Worm (Caenorhabditis elegans) whole organism, dauer: ENCODE measurements around the gene pbs-1.

Experiments used
- unc-62 ChIP-seq: sonication (generic microtip); optimal IDR thresholded peaks from 2 replicates; lab custom pipeline; 2017; ENCODE audit warnings: missing biosample characterization, missing genetic modification reagents, missing genetic modification characterization

The pbs-1 gene

ce11 chrIV:1709695-1710315, at the start of gene pbs-1, which contains the start of gene K08D12.3:
Gene pbs-1 (minus strand): TSS chrIV:1709745.
Gene K08D12.3 (plus strand): TSS chrIV:1710265.
- no peak for TF ChIP-seq unc-62

ce11 chrIV:1758595-1758994, 49.0 kb upstream of the pbs-1 start:
- no peak for TF ChIP-seq unc-62

ce11 chrIV:1753481-1753880, 43.9 kb upstream of the pbs-1 start, which contains the start of gene Y41D4A.3:
Gene Y41D4A.3 (plus strand): TSS chrIV:1753781.
- TF ChIP-seq unc-62: no peak

- no peak for TF ChIP-seq unc-62
These were observed 42.9 kb upstream of the pbs-1 start for ce11 chrIV:1752480-1752879.

- TF ChIP-seq unc-62: no peak
These were observed 41.7 kb upstream of the pbs-1 start for ce11 chrIV:1751243-1751642.

- no peak for TF ChIP-seq unc-62
These were observed 36.0 kb upstream of the pbs-1 start, which contains the start of the genes Y41D4A.6 and Y41D4A.4 for ce11 chrIV:1745453-1746051. Gene Y41D4A.6 (minus strand): TSS chrIV:1745503. Gene Y41D4A.4 (plus strand): TSS chrIV:1746001.

ce11 chrIV:1740105-1741023, 30.8 kb upstream of the pbs-1 start, which contains the start of gene ptpn-22:
Gene ptpn-22 (minus strand): TSS chrIV:1740262.
- TF ChIP-seq unc-62: no peak

ce11 chrIV:1739366-1740104, 30.0 kb upstream of the pbs-1 start:
- TF ChIP-seq unc-62: no peak

- no peak for TF ChIP-seq unc-62
These were observed 29.3 kb upstream of the pbs-1 start for ce11 chrIV:1738892-1739291.

ce11 chrIV:1738324-1738730, 28.8 kb upstream of the pbs-1 start:
- TF ChIP-seq unc-62: no peak

ce11 chrIV:1727538-1728072, 18.1 kb upstream of the pbs-1 start:
- TF ChIP-seq unc-62: no peak

- TF ChIP-seq unc-62: no peak
These were observed 16.3 kb upstream of the pbs-1 start, which contains the start of gene K08D12.8 for ce11 chrIV:1725888-1726287. Gene K08D12.8 (plus strand): TSS chrIV:1726188.

- no peak for TF ChIP-seq unc-62
These were observed 14.7 kb upstream of the pbs-1 start, which contains the start of gene epic-3 for ce11 chrIV:1724283-1724682. Gene epic-3 (minus strand): TSS chrIV:1724383.

- no peak for TF ChIP-seq unc-62
These were observed 13.4 kb upstream of the pbs-1 start for ce11 chrIV:1722953-1723352.

- TF ChIP-seq unc-62: no peak
These were observed 12.1 kb upstream of the pbs-1 start for ce11 chrIV:1721610-1722009.

- TF ChIP-seq unc-62: no peak
These were observed 10.9 kb upstream of the pbs-1 start, which contains the start of gene epic-2 for ce11 chrIV:1720474-1720873. Gene epic-2 (plus strand): TSS chrIV:1720790.
